Fruit fly (Drosophila melanogaster): Measurements from ENCODE around the gene Cpr66D.

Gene Cpr66D

dm6 chr3L:8633614-8634325, 6.5 kb upstream of the Cpr66D start, which contains the start of gene Cdc6:
TSS of gene Cdc6 (minus strand) at chr3L:8634069.
- TF ChIP-seq pan (optimal IDR thresholded peaks at IDR 0.05) (no peak), Dll (optimal IDR thresholded peaks at IDR 0.05) (no peak), psq (optimal IDR thresholded peaks at IDR 0.05) (no peak), CG8478 (optimal IDR thresholded peaks at IDR 0.05) (no peak), EcR (GFP tag; optimal IDR thresholded peaks at IDR 0.05) (no peak), usp (GFP tag; optimal IDR thresholded peaks at IDR 0.05) (no peak)

- no peak for TF ChIP-seq psq (optimal IDR thresholded peaks at IDR 0.05)
These were observed 810 bp downstream of the Cpr66D start for dm6 chr3L:8641049-8641448.

dm6 chr3L:8643810-8644552, 3.7 kb downstream of the Cpr66D start:
- no peak for TF ChIP-seq pan (optimal IDR thresholded peaks at IDR 0.05)
- no peak for TF ChIP-seq Dll (optimal IDR thresholded peaks at IDR 0.05)
- TF ChIP-seq CG8478 (optimal IDR thresholded peaks at IDR 0.05), result no peak
- no peak for TF ChIP-seq usp (GFP tag; optimal IDR thresholded peaks at IDR 0.05)
- no peak for TF ChIP-seq psq (optimal IDR thresholded peaks at IDR 0.05)
- TF ChIP-seq EcR (GFP tag; optimal IDR thresholded peaks at IDR 0.05), result no peak

dm6 chr3L:8646821-8647220, 6.6 kb downstream of the Cpr66D start, which contains the start of the genes CG13305 and Pex7:
TSS of gene CG13305 (minus strand) at chr3L:8646822.
TSS of gene Pex7 (plus strand) at chr3L:8647145.
- TF ChIP-seq CG8478 (optimal IDR thresholded peaks at IDR 0.05) (no peak), Dll (optimal IDR thresholded peaks at IDR 0.05) (no peak), EcR (GFP tag; optimal IDR thresholded peaks at IDR 0.05) (no peak), pan (optimal IDR thresholded peaks at IDR 0.05) (no peak), usp (GFP tag; optimal IDR thresholded peaks at IDR 0.05) (no peak), psq (optimal IDR thresholded peaks at IDR 0.05) (no peak)

dm6 chr3L:8648836-8649235, 8.6 kb downstream of the Cpr66D start, which contains the start of gene Arr2:
TSS of gene Arr2 (minus strand) at chr3L:8648936.
- no peak for TF ChIP-seq CG8478 (optimal IDR thresholded peaks at IDR 0.05)

- TF ChIP-seq CG8478 (optimal IDR thresholded peaks at IDR 0.05), result no peak
- no peak for TF ChIP-seq psq (optimal IDR thresholded peaks at IDR 0.05)
- no peak for TF ChIP-seq usp (GFP tag; optimal IDR thresholded peaks at IDR 0.05)
- TF ChIP-seq EcR (GFP tag; optimal IDR thresholded peaks at IDR 0.05), result no peak
- TF ChIP-seq pan (optimal IDR thresholded peaks at IDR 0.05), result no peak
These were observed 11.8 kb downstream of the Cpr66D start for dm6 chr3L:8651876-8652571.

- peak; percentile 11 for TF ChIP-seq Dll (optimal IDR thresholded peaks at IDR 0.05)
- TF ChIP-seq pan (optimal IDR thresholded peaks at IDR 0.05), result no peak
These were observed 12.3 kb downstream of the Cpr66D start for dm6 chr3L:8652572-8652977.

- TF ChIP-seq usp (GFP tag; optimal IDR thresholded peaks at IDR 0.05), result no peak
- no peak for TF ChIP-seq pan (optimal IDR thresholded peaks at IDR 0.05)
- no peak for TF ChIP-seq Dll (optimal IDR thresholded peaks at IDR 0.05)
- TF ChIP-seq EcR (GFP tag; optimal IDR thresholded peaks at IDR 0.05), result no peak
- no peak for TF ChIP-seq psq (optimal IDR thresholded peaks at IDR 0.05)
These were observed 13.3 kb downstream of the Cpr66D start for dm6 chr3L:8653572-8653971.

- no peak for TF ChIP-seq usp (GFP tag; optimal IDR thresholded peaks at IDR 0.05)
- TF ChIP-seq EcR (GFP tag; optimal IDR thresholded peaks at IDR 0.05), result no peak
- no peak for TF ChIP-seq Dll (optimal IDR thresholded peaks at IDR 0.05)
- no peak for TF ChIP-seq CG8478 (optimal IDR thresholded peaks at IDR 0.05)
- TF ChIP-seq pan (optimal IDR thresholded peaks at IDR 0.05), result no peak
- TF ChIP-seq psq (optimal IDR thresholded peaks at IDR 0.05), result no peak
These were observed 15.1 kb downstream of the Cpr66D start for dm6 chr3L:8655217-8655896.

dm6 chr3L:8656725-8657428, 16.6 kb downstream of the Cpr66D start:
- TF ChIP-seq psq (optimal IDR thresholded peaks at IDR 0.05) (no peak), EcR (GFP tag; optimal IDR thresholded peaks at IDR 0.05) (no peak), pan (optimal IDR thresholded peaks at IDR 0.05) (no peak), usp (GFP tag; optimal IDR thresholded peaks at IDR 0.05) (no peak), CG8478 (optimal IDR thresholded peaks at IDR 0.05) (no peak), Dll (optimal IDR thresholded peaks at IDR 0.05) (no peak)

dm6 chr3L:8657429-8657754, 17.2 kb downstream of the Cpr66D start:
- TF ChIP-seq EcR (GFP tag; optimal IDR thresholded peaks at IDR 0.05) (no peak), psq (optimal IDR thresholded peaks at IDR 0.05) (no peak), Dll (optimal IDR thresholded peaks at IDR 0.05) (no peak), pan (optimal IDR thresholded peaks at IDR 0.05) (no peak), CG8478 (optimal IDR thresholded peaks at IDR 0.05) (no peak), usp (GFP tag; optimal IDR thresholded peaks at IDR 0.05) (no peak)
